Worm (Caenorhabditis elegans) whole organism, mixed stage, embryonic: Measurements from ENCODE around the gene Y2H9A.4.

Experiments
- M03D4.4 ChIP-seq: sonication (generic microtip); optimal IDR thresholded peaks from 2 replicates; lab custom pipeline; 2017; ENCODE audit warnings: mild to moderate bottlenecking, missing genetic modification characterization, missing compliant biosample characterization
- blmp-1 ChIP-seq: fragments of 150-350 bp; optimal IDR thresholded peaks from 2 replicates; lab custom pipeline; 2014; ENCODE audit warnings: missing biosample characterization, missing genetic modification characterization
- ceh-39 ChIP-seq: fragments of 150-350 bp; optimal IDR thresholded peaks from 2 replicates; lab custom pipeline; 2014; ENCODE audit warnings: missing biosample characterization, missing genetic modification characterization
- ceh-83 ChIP-seq: fragments of 200-800 bp; sonication (Bioruptor generic); optimal IDR thresholded peaks from 2 replicates; lab custom pipeline; 2018; ENCODE audit warnings: mild to moderate bottlenecking, missing genetic modification characterization, missing compliant biosample characterization
- ces-1 ChIP-seq: fragments of 150-350 bp; optimal IDR thresholded peaks from 2 replicates; lab custom pipeline; 2014; ENCODE audit warnings: missing biosample characterization, missing genetic modification reagents, missing genetic modification characterization
- cnd-1 ChIP-seq: fragments of 200-800 bp; sonication (Bioruptor generic); optimal IDR thresholded peaks from 2 replicates; lab custom pipeline; 2018; ENCODE audit warnings: mild to moderate bottlenecking, missing genetic modification characterization, missing compliant biosample characterization
- drap-1 ChIP-seq: fragments of 200-800 bp; sonication (Bioruptor generic); optimal IDR thresholded peaks from 3 replicates; lab custom pipeline; 2018; ENCODE audit warnings: mild to moderate bottlenecking, missing genetic modification characterization, missing compliant biosample characterization
- elt-3 ChIP-seq: fragments of 150-350 bp; optimal IDR thresholded peaks from 2 replicates; lab custom pipeline; 2014; ENCODE audit warnings: missing biosample characterization, missing genetic modification characterization
- flh-1 ChIP-seq: fragments of 200-800 bp; sonication (Bioruptor generic); optimal IDR thresholded peaks from 2 replicates; lab custom pipeline; 2018; ENCODE audit warnings: mild to moderate bottlenecking, missing genetic modification characterization, moderate library complexity, missing compliant biosample characterization
- ham-2 ChIP-seq: fragments of 200-800 bp; sonication (Bioruptor generic); optimal IDR thresholded peaks from 2 replicates; lab custom pipeline; 2018; ENCODE audit warnings: mild to moderate bottlenecking, missing genetic modification characterization, missing compliant biosample characterization
- hlh-1 ChIP-seq: fragments of 150-350 bp; optimal IDR thresholded peaks from 2 replicates; lab custom pipeline; 2014; ENCODE audit warnings: missing biosample characterization, missing genetic modification reagents, missing genetic modification characterization
- lin-13 ChIP-seq: fragments of 150-350 bp; optimal IDR thresholded peaks from 2 replicates; lab custom pipeline; 2014; ENCODE audit warnings: missing biosample characterization, missing genetic modification characterization
- lsy-2 ChIP-seq: fragments of 150-350 bp; optimal IDR thresholded peaks from 2 replicates; lab custom pipeline; 2014; ENCODE audit warnings: missing biosample characterization, missing genetic modification characterization
- mab-5 ChIP-seq: fragments of 150-350 bp; optimal IDR thresholded peaks from 2 replicates; lab custom pipeline; 2014; ENCODE audit warnings: missing biosample characterization, missing genetic modification characterization
- mep-1 ChIP-seq: fragments of 150-350 bp; optimal IDR thresholded peaks from 2 replicates; lab custom pipeline; 2017; ENCODE audit warnings: missing biosample characterization, missing genetic modification reagents, missing genetic modification characterization, inconsistent platforms
- mls-2 ChIP-seq: sonication (generic microtip); optimal IDR thresholded peaks from 2 replicates; lab custom pipeline; 2016; ENCODE audit warnings: mild to moderate bottlenecking, missing genetic modification characterization, moderate library complexity, missing compliant biosample characterization
- nhr-2 ChIP-seq: fragments of 150-350 bp; optimal IDR thresholded peaks from 2 replicates; lab custom pipeline; 2014; ENCODE audit warnings: missing biosample characterization, missing genetic modification characterization
- nhr-237 ChIP-seq: fragments of 150-350 bp; optimal IDR thresholded peaks from 2 replicates; lab custom pipeline; 2014; ENCODE audit warnings: missing biosample characterization, missing genetic modification characterization
- sem-2 ChIP-seq: fragments of 200-800 bp; sonication (Bioruptor generic); optimal IDR thresholded peaks from 2 replicates; lab custom pipeline; 2018; ENCODE audit warnings: mild to moderate bottlenecking, missing genetic modification characterization, missing compliant biosample characterization
- snpc-4 ChIP-seq: fragments of 150-350 bp; optimal IDR thresholded peaks from 2 replicates; lab custom pipeline; 2014; ENCODE audit warnings: missing biosample characterization, missing genetic modification characterization
- sptf-1 ChIP-seq: sonication (generic microtip); optimal IDR thresholded peaks from 2 replicates; lab custom pipeline; 2017; ENCODE audit warnings: mild to moderate bottlenecking, missing genetic modification characterization, moderate library complexity, missing compliant biosample characterization
- tbx-8 ChIP-seq: fragments of 200-800 bp; sonication (Bioruptor generic); optimal IDR thresholded peaks from 2 replicates; lab custom pipeline; 2018; ENCODE audit warnings: mild to moderate bottlenecking, missing genetic modification characterization, moderate library complexity, missing compliant biosample characterization
- unc-120 ChIP-seq: sonication (generic microtip); optimal IDR thresholded peaks from 2 replicates; lab custom pipeline; 2017; ENCODE audit warnings: missing genetic modification characterization, missing compliant biosample characterization; ENCODE audit not compliant: poor library complexity, severe bottlenecking
- unc-39 ChIP-seq: fragments of 150-350 bp; optimal IDR thresholded peaks from 2 replicates; lab custom pipeline; 2014; ENCODE audit warnings: missing biosample characterization, missing genetic modification characterization
- unc-62 ChIP-seq: fragments of 150-350 bp; optimal IDR thresholded peaks from 2 replicates; lab custom pipeline; 2014; ENCODE audit warnings: missing biosample characterization, missing genetic modification reagents, missing genetic modification characterization
- zip-8 ChIP-seq: fragments of 150-350 bp; optimal IDR thresholded peaks from 2 replicates; lab custom pipeline; 2014; ENCODE audit warnings: missing biosample characterization, missing genetic modification characterization

Gene Y2H9A.4

DNA sequence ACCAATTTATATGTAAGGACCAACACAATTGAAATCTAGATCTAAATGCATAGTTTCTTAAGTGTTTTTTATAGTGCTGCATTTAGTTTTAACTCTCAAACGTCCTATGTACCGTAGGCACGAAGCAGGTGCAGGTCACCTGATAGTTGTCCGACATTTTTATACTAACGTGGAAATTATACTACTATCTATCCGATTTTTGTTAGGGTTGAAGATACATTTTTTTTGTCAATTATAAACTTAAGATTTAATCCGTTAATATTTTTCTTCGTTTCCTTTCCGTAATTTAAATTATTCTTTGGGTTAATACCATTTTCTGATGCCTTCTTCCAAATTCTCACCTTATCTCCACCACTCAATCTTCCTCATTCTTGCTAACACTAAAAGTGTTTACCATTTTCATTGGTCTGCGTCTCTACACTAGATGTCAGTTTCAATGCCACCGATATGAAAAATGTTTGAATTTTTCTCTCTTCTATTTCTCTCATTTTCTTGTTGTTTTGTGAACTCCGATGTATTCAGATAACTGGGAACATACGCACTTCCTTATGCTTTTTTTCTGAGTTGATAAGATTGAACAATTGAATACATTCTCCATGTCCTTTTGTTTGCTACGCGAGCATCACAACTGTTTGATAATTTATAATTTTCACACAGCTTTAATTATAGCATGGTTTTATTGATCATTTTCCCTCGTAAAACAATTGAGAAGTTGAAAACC is at the start of gene Y2H9A.4:
Y2H9A.4 (plus strand) TSS at position 671 of the 721 bp plus-strand sequence.
- TF ChIP-seq hlh-1 (no peak), blmp-1 (no peak), unc-120 (no peak), ceh-39 (tag; lab: Kevin White, UChicago) (no peak), lin-13 (no peak), mep-1 (tag; lab: Kevin White, UChicago) (no peak), snpc-4 (tag; lab: Kevin White, UChicago) (no peak), tbx-8 (GFP tag; lab: Kevin White, UChicago) (no peak), elt-3 (tag; lab: Kevin White, UChicago) (no peak), mab-5 (no peak), M03D4.4 (tag; lab: Kevin White, UChicago) (no peak), ceh-83 (no peak)

DNA sequence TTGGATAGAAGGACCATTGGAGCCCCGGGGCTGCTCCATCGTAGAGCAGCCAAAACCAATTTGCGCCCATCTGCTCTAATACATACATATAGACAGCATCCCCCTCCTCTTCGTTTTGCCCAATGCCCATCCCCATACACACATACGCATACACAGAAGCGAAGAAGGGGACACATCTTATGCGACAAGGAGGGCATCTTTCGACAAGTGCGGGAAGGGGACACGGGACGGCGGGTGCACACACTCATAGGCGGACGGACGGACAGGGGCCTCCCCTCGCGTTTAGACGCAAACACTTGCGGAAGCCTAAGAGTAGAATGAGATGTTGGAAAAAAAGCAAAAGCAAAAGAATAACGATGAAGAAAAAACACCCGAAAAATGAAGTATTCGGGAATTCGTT is 49.3 kb upstream of the Y2H9A.4 start:
- TF ChIP-seq unc-62 (peak; percentile 15), ces-1 (GFP tag; lab: Kevin White, UChicago) (peak; percentile 74), zip-8 (tag; lab: Kevin White, UChicago) (no peak), unc-39 (tag; lab: Kevin White, UChicago) (no peak), hlh-1 (peak; percentile 55), drap-1 (GFP tag; lab: Kevin White, UChicago) (peak; percentile 51), blmp-1 (no peak), unc-120 (peak; percentile 66), nhr-2 (tag; lab: Kevin White, UChicago) (peak; percentile 48), ceh-39 (tag; lab: Kevin White, UChicago) (no peak), lin-13 (no peak), nhr-237 (tag; lab: Kevin White, UChicago) (no peak), ham-2 (GFP tag; lab: Kevin White, UChicago) (peak; percentile 27), lsy-2 (tag; lab: Kevin White, UChicago) (no peak), tbx-8 (GFP tag; lab: Kevin White, UChicago) (peak; percentile 45), M03D4.4 (tag; lab: Kevin White, UChicago) (peak; percentile 66), mep-1 (tag; lab: Kevin White, UChicago) (peak; percentile 55), flh-1 (GFP tag; lab: Kevin White, UChicago) (no peak), cnd-1 (tag; lab: Kevin White, UChicago) (peak; percentile 49), mls-2 (tag; lab: Kevin White, UChicago) (peak; percentile 74), sptf-1 (tag; lab: Kevin White, UChicago) (peak; percentile 81)

- TF ChIP-seq ces-1 (GFP tag; lab: Kevin White, UChicago) (peak; percentile 65), hlh-1 (no peak), sem-2 (GFP tag; lab: Kevin White, UChicago) (no peak), nhr-237 (tag; lab: Kevin White, UChicago) (no peak), blmp-1 (no peak), unc-62 (no peak), ceh-39 (tag; lab: Kevin White, UChicago) (no peak)
Observed at ce11 chrV:13401669-13402068, 44.0 kb upstream of the Y2H9A.4 start.

ce11 chrV:13402524-13402923 is 43.2 kb upstream of the Y2H9A.4 start:
- no peak for TF ChIP-seq lin-13
- peak; percentile 9 for TF ChIP-seq cnd-1 (tag; lab: Kevin White, UChicago)
- TF ChIP-seq M03D4.4 (tag; lab: Kevin White, UChicago) = no peak
- peak; percentile 58 for TF ChIP-seq unc-62
- peak; percentile 24 for TF ChIP-seq unc-120
- TF ChIP-seq hlh-1 = peak; percentile 56

DNA sequence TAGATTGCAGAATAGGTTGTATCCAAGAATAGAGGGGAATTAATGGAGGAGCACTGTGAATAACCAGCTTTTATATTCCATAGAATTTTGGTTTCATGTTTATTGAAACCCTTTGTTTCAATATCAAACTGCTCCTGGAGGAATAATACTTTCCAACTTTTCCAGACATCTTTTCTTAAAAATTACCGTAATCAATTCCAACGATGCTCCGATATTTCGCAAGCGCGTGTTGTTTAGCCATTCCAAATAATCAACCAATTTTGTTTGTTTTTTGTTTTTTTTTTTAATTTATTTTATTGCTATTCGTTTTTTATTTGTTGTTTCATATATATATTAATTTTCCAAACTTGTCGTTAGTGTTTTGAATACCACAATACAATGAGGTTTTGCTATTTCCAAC is 39.7 kb upstream of the Y2H9A.4 start, which contains the start of gene cutl-1:
cutl-1 (minus strand) TSS at position 83 of the 400 bp plus-strand sequence.
- TF ChIP-seq lsy-2 (tag; lab: Kevin White, UChicago) = peak; percentile 4
- TF ChIP-seq hlh-1 = no peak

- no peak for TF ChIP-seq M03D4.4 (tag; lab: Kevin White, UChicago)
- no peak for TF ChIP-seq ham-2 (GFP tag; lab: Kevin White, UChicago)
- no peak for TF ChIP-seq ceh-39 (tag; lab: Kevin White, UChicago)
Observed at ce11 chrV:13406511-13406910, 39.2 kb upstream of the Y2H9A.4 start, which contains the start of gene F53F1.2. TSS of gene F53F1.2 (plus strand) at chrV:13406816.
